Worm (Caenorhabditis elegans): ENCODE measurements around the gene F28B12.6.

Gene F28B12.6

ce11 chrII:5948681-5949080, 8.0 kb downstream of the F28B12.6 start:
- TF ChIP-seq nhr-90 (tag; optimal IDR thresholded peaks at IDR 0.05), result no peak
- 0 out of 2 replicates have a peak, but pooled peaks have one; percentile 26 for TF ChIP-seq dox-1 (GFP tag; IDR thresholded peaks at IDR 0.05)
- no peak for TF ChIP-seq madf-3 (GFP tag; IDR thresholded peaks at IDR 0.05)
- TF ChIP-seq snpc-4 (GFP tag; optimal IDR thresholded peaks at IDR 0.05), result no peak
- peak in 1 of 4 experiments; percentile 5 for TF ChIP-seq snpc-4 (tag; optimal IDR thresholded peaks at IDR 0.05)
- TF ChIP-seq zfh-2 (GFP tag; conservative IDR thresholded peaks at IDR 0.05), result peak; percentile 86
- peak; percentile 25; the same call in 1 of the 2 replicates for TF ChIP-seq hmg-1.2 (GFP tag; IDR thresholded peaks at IDR 0.05)
- TF ChIP-seq cebp-1 (GFP tag; IDR thresholded peaks at IDR 0.05), result no peak
- TF ChIP-seq cebp-1 (tag; optimal IDR thresholded peaks at IDR 0.05), result peak; percentile 27

DNA sequence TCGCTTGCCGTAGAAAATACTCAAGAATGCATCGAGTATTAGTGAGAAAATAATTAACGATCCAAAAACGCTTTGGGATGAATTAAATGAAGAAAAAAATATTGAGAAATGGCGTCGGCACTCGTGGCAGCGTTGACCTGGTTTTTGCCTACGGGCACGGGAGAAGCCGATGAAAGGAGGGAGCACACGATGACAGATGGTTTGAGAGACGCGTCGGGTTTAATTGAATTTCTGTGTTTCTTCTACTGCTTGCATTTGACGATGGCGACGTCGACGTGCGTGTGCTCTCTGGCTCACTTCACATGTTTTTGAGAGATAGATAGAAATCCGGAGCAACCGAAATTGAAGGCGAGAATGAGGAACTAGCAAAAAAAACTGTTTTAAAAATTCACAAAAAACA, 10.0 kb downstream of the F28B12.6 start:
- no peak for TF ChIP-seq snpc-1.1 (tag; optimal IDR thresholded peaks at IDR 0.05; ENCODE audit: insufficient read depth)
- peak; percentile 50; the same call in 1 of the 2 replicates for TF ChIP-seq zfh-2 (GFP tag; conservative IDR thresholded peaks at IDR 0.05)

- TF ChIP-seq pha-4 (tag; optimal IDR thresholded peaks at IDR 0.05), result no peak
- no peak for TF ChIP-seq egl-18 (GFP tag; IDR thresholded peaks at IDR 0.05)
- no peak for TF ChIP-seq bed-1 (GFP tag; IDR thresholded peaks at IDR 0.05)
- TF ChIP-seq ceh-100 (GFP tag; IDR thresholded peaks at IDR 0.05), result no peak
- no peak for TF ChIP-seq hlh-26 (GFP tag; conservative IDR thresholded peaks at IDR 0.05)
- no peak for TF ChIP-seq ztf-6 (GFP tag; IDR thresholded peaks at IDR 0.05)
Measured at ce11 chrII:5951745-5952144, 11.1 kb downstream of the F28B12.6 start.

DNA sequence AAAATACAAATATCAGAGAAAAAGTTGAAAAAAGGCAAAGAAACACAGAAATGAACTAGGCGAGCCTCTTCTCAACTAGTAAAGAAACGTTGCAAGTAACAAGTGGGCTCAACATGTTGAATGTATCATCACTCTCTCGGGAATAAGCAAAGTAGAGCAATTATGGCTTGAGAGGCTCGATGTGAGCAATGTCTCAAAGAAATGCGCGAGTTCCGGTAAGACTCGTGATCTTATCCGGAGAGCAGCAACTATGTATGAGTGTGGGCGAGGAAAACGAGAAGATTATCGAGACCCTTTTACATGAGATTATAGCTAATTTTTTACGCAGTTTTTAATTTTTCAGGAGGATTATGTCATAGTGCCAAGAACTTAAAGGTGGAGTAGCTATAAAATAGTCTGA, 11.6 kb downstream of the F28B12.6 start:
- TF ChIP-seq die-1 (tag; optimal IDR thresholded peaks at IDR 0.05), result no peak
- no peak for TF ChIP-seq nhr-179 (tag; optimal IDR thresholded peaks at IDR 0.05)
- no peak for TF ChIP-seq akir-1 (GFP tag; optimal IDR thresholded peaks at IDR 0.05)
- TF ChIP-seq lin-40 (tag; optimal IDR thresholded peaks at IDR 0.05), result no peak
- TF ChIP-seq mxl-1 (tag; optimal IDR thresholded peaks at IDR 0.05), result no peak
- no peak for TF ChIP-seq mes-4 (tag; optimal IDR thresholded peaks at IDR 0.05)
- no peak for TF ChIP-seq ztf-6 (GFP tag; IDR thresholded peaks at IDR 0.05)
- TF ChIP-seq egl-44 (GFP tag; IDR thresholded peaks at IDR 0.05), result no peak
- TF ChIP-seq let-526 (GFP tag; IDR thresholded peaks at IDR 0.05), result no peak
- TF ChIP-seq C06A6.2 (GFP tag; conservative IDR thresholded peaks at IDR 0.05), result no peak
- no peak for TF ChIP-seq pha-4 (tag; optimal IDR thresholded peaks at IDR 0.05)
- no peak for TF ChIP-seq pbrm-1 (GFP tag; IDR thresholded peaks at IDR 0.05)
- no peak for TF ChIP-seq F57C9.4 (tag; optimal IDR thresholded peaks at IDR 0.05)
- TF ChIP-seq dpl-1 (GFP tag; optimal IDR thresholded peaks at IDR 0.05), result no peak
- no peak for TF ChIP-seq madf-8 (GFP tag; conservative IDR thresholded peaks at IDR 0.05)
- TF ChIP-seq zim-3 (tag; optimal IDR thresholded peaks at IDR 0.05), result no peak
- TF ChIP-seq madf-10 (tag; optimal IDR thresholded peaks at IDR 0.05), result no peak
- no peak for TF ChIP-seq snpc-4 (GFP tag; optimal IDR thresholded peaks at IDR 0.05)
- no peak for TF ChIP-seq snpc-4 (tag; optimal IDR thresholded peaks at IDR 0.05)
- TF ChIP-seq ccch-3 (GFP tag; optimal IDR thresholded peaks at IDR 0.05), result no peak

- TF ChIP-seq F37B4.10 (GFP tag; IDR thresholded peaks at IDR 0.05) (no peak), repo-1 (tag; optimal IDR thresholded peaks at IDR 0.05) (no peak), let-607 (tag; optimal IDR thresholded peaks at IDR 0.05) (no peak), C17E4.6 (GFP tag; IDR thresholded peaks at IDR 0.05) (no peak), lag-1 (GFP tag; IDR thresholded peaks at IDR 0.05) (no peak), ceh-100 (GFP tag; IDR thresholded peaks at IDR 0.05) (no peak), nhr-27 (tag; optimal IDR thresholded peaks at IDR 0.05) (no peak), dox-1 (GFP tag; IDR thresholded peaks at IDR 0.05) (no peak), rpc-1 (optimal IDR thresholded peaks at IDR 0.05) (no peak), rpc-1 (tag; optimal IDR thresholded peaks at IDR 0.05) (no peak), hsf-1 (GFP tag; IDR thresholded peaks at IDR 0.05) (no peak), snpc-1.3 (tag; optimal IDR thresholded peaks at IDR 0.05; ENCODE audit: insufficient read depth) (no peak), lin-26 (GFP tag; IDR thresholded peaks at IDR 0.05) (no peak), dpl-1 (GFP tag; optimal IDR thresholded peaks at IDR 0.05) (no peak)
Measured at ce11 chrII:5955638-5956167, 15.0 kb downstream of the F28B12.6 start.

Measured in whole organism, young adult.